Worm (Caenorhabditis elegans): ENCODE data around the gene C02F5.14.

ce11 chrIII:8275871-8276270 lies 40.6 kb upstream of the C02F5.14 start, which contains the start of gene clec-160:
- TF ChIP-seq tra-4 (tag; optimal IDR thresholded peaks at IDR 0.05) (no peak), ama-1 (optimal IDR thresholded peaks at IDR 0.05) (no peak), sea-1 (GFP tag; conservative IDR thresholded peaks at IDR 0.05) (no peak), F13C5.2 (tag; optimal IDR thresholded peaks at IDR 0.05) (no peak)
